Worm (Caenorhabditis elegans) whole organism, L3 larva: ENCODE data around the gene C03B1.3.

Source experiments
- ZK546.5 ChIP-seq: sonication (generic microtip); optimal IDR thresholded peaks from 2 replicates; lab custom pipeline; 2017; ENCODE audit warnings: missing biosample characterization, missing genetic modification characterization
- ceh-16 ChIP-seq: sonication (generic microtip); optimal IDR thresholded peaks from 2 replicates; lab custom pipeline; 2017; ENCODE audit warnings: missing biosample characterization, missing genetic modification characterization
- mml-1 ChIP-seq: fragments of 150-350 bp; sonication (generic microtip); optimal IDR thresholded peaks from 3 replicates; lab custom pipeline; 2014; ENCODE audit warnings: missing biosample characterization, missing genetic modification characterization
- nhr-12 ChIP-seq: fragments of 150-350 bp; optimal IDR thresholded peaks from 2 replicates; lab custom pipeline; 2014; ENCODE audit warnings: missing biosample characterization, missing genetic modification characterization
- nhr-23 ChIP-seq: fragments of 150-350 bp; optimal IDR thresholded peaks from 2 replicates; lab custom pipeline; 2014; ENCODE audit warnings: missing biosample characterization, missing genetic modification reagents, missing genetic modification characterization
- nhr-237 ChIP-seq: fragments of 150-350 bp; optimal IDR thresholded peaks from 2 replicates; lab custom pipeline; 2014; ENCODE audit warnings: missing biosample characterization, missing genetic modification characterization
- nhr-77 ChIP-seq: fragments of 150-350 bp; optimal IDR thresholded peaks from 2 replicates; lab custom pipeline; 2014; ENCODE audit warnings: missing biosample characterization, missing genetic modification characterization
- pha-4 ChIP-seq: fragments of 150-350 bp; optimal IDR thresholded peaks from 2 replicates; lab custom pipeline; 2014; ENCODE audit warnings: missing biosample characterization, missing genetic modification reagents, missing genetic modification characterization
- pqm-1 ChIP-seq: fragments of 150-350 bp; optimal IDR thresholded peaks from 2 replicates; lab custom pipeline; 2017; ENCODE audit warnings: missing biosample characterization, missing genetic modification characterization, inconsistent platforms
- unc-62 ChIP-seq: fragments of 150-350 bp; sonication (generic microtip); optimal IDR thresholded peaks from 4 replicates; lab custom pipeline; 2014; ENCODE audit warnings: missing biosample characterization, missing genetic modification reagents, missing genetic modification characterization

DNA sequence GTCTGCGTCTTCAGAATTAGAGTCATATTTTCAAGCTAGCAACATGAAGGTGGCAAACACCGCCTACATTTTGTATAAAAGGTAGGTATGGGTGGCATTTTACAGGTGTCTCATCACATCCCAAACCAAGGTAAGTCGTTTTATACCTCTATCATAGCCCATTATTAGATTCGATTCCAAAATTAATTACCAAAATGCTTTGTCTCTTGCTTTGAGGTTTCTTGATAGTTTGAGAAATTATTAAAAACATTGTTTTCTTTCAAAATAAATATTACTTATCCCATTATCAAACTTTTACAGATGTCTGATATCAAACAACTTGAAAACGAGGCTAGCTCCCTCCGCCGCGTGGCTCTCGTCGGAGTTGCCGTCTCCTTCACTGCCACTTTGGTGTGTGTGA is 39.7 kb upstream of the C03B1.3 start, which contains the start of gene col-168:
- TF ChIP-seq nhr-237 (no peak), nhr-23 (tag; lab: Kevin White, UChicago) (no peak), ZK546.5 (no peak), pha-4 (tag; lab: Kevin White, UChicago) (no peak), pqm-1 (tag; lab: Kevin White, UChicago) (no peak), unc-62 (no peak), nhr-77 (tag; lab: Kevin White, UChicago) (no peak), mml-1 (tag; lab: Kevin White, UChicago) (no peak), ceh-16 (tag; lab: Kevin White, UChicago) (no peak), nhr-12 (tag; lab: Kevin White, UChicago) (no peak)
